Fruit fly (Drosophila melanogaster): ENCODE measurements around the gene CG8003.
A peak's percentile ranks its signal among the peaks of the same experiment; 100 is the strongest.

CG8003 gene

dm6 chr3L:10678545-10679067 lies 17.3 kb downstream of the CG8003 start (continued):
- TF ChIP-seq Poxn (GFP tag; IDR thresholded peaks at IDR 0.05): peak; percentile 86
- TF ChIP-seq ro (GFP tag; IDR thresholded peaks at IDR 0.05): peak; percentile 93; the same call in 1 of the 2 replicates
- no peak for TF ChIP-seq Dll (GFP tag; IDR thresholded peaks at IDR 0.05; ENCODE audit: partially characterized antibody)
- TF ChIP-seq Pdp1 (GFP tag; optimal IDR thresholded peaks at IDR 0.05): peak; percentile 86 to 95
- peak; percentile 66 for TF ChIP-seq btn (GFP tag; optimal IDR thresholded peaks at IDR 0.05)
- peak; percentile 76 to 91 for TF ChIP-seq bsh (GFP tag; optimal IDR thresholded peaks at IDR 0.05)
- peak; percentile 96 for TF ChIP-seq CG13296 (GFP tag; optimal IDR thresholded peaks at IDR 0.05)
- peak; percentile 84 for TF ChIP-seq CG10274 (GFP tag; optimal IDR thresholded peaks at IDR 0.05)
- TF ChIP-seq Xrp1 (GFP tag; IDR thresholded peaks at IDR 0.05): peak; percentile 97
- TF ChIP-seq CG15479 (GFP tag; optimal IDR thresholded peaks at IDR 0.05): peak; percentile 62
- TF ChIP-seq lmd (GFP tag; IDR thresholded peaks at IDR 0.05): peak; percentile 96
- TF ChIP-seq sens (GFP tag): peak; percentile 99
- TF ChIP-seq CG9437 (GFP tag; optimal IDR thresholded peaks at IDR 0.05): peak; percentile 93
- TF ChIP-seq Sry-δ (GFP tag; optimal IDR thresholded peaks at IDR 0.05): peak; percentile 46
- TF ChIP-seq CG4282 (GFP tag; optimal IDR thresholded peaks at IDR 0.05): peak; percentile 9
- no peak for TF ChIP-seq pan (optimal IDR thresholded peaks at IDR 0.05)
- peak in 1 of 2 experiments; percentile 94 for TF ChIP-seq pan (GFP tag; optimal IDR thresholded peaks at IDR 0.05 in 1 of 2, IDR thresholded peaks at IDR 0.05 in 1 of 2)
- TF ChIP-seq CG17568 (GFP tag; optimal IDR thresholded peaks at IDR 0.05): peak; percentile 88
- TF ChIP-seq unc-4 (GFP tag; IDR thresholded peaks at IDR 0.05; ENCODE audit: partially characterized antibody): no peak
- TF ChIP-seq pum (GFP tag; optimal IDR thresholded peaks at IDR 0.05): peak; percentile 91
- peak; percentile 90 for TF ChIP-seq CHES-1-like (GFP tag; optimal IDR thresholded peaks at IDR 0.05)
- peak; percentile 89 for TF ChIP-seq Nf-YC (tag; optimal IDR thresholded peaks at IDR 0.05)
- TF ChIP-seq CG12659 (GFP tag; optimal IDR thresholded peaks at IDR 0.05): peak; percentile 96
- TF ChIP-seq luna (GFP tag; optimal IDR thresholded peaks at IDR 0.05): peak; percentile 20
- TF ChIP-seq CG3838 (GFP tag; optimal IDR thresholded peaks at IDR 0.05): peak; percentile 89
- peak; percentile 93 for TF ChIP-seq nerfin-1 (tag; optimal IDR thresholded peaks at IDR 0.05)
- TF ChIP-seq BtbVII (GFP tag; optimal IDR thresholded peaks at IDR 0.05): peak; percentile 95
- TF ChIP-seq Gug (GFP tag; IDR thresholded peaks at IDR 0.05): peak; percentile 80; the same call in 3 of the 4 replicates
- peak; percentile 65 for TF ChIP-seq TFAM (GFP tag; optimal IDR thresholded peaks at IDR 0.05)
- TF ChIP-seq ham (GFP tag; IDR thresholded peaks at IDR 0.05): peak; percentile 69; the same call in 1 of the 2 replicates
- TF ChIP-seq pzg (GFP tag; optimal IDR thresholded peaks at IDR 0.05): peak; percentile 7
- TF ChIP-seq h (optimal IDR thresholded peaks at IDR 0.05): no peak
- TF ChIP-seq vnd (GFP tag; IDR thresholded peaks at IDR 0.05; ENCODE audit: partially characterized antibody): no peak
- no peak for TF ChIP-seq fru (optimal IDR thresholded peaks at IDR 0.05)
- peak; percentile 85 for TF ChIP-seq ssp (GFP tag; IDR thresholded peaks at IDR 0.05)
- peak; percentile 79 for TF ChIP-seq shn (GFP tag; optimal IDR thresholded peaks at IDR 0.05)
- peak; percentile 80 for TF ChIP-seq Lhr (GFP tag; optimal IDR thresholded peaks at IDR 0.05)
- peak; percentile 95 for TF ChIP-seq CG4328 (GFP tag; optimal IDR thresholded peaks at IDR 0.05)
- peak; percentile 68 for TF ChIP-seq Ets97D (GFP tag; optimal IDR thresholded peaks at IDR 0.05)
- peak; percentile 89 for TF ChIP-seq CG6254 (GFP tag; optimal IDR thresholded peaks at IDR 0.05)
- TF ChIP-seq jigr1 (GFP tag; IDR thresholded peaks at IDR 0.05): peak; percentile 92
- TF ChIP-seq CG8765 (GFP tag; IDR thresholded peaks at IDR 0.05): peak; percentile 81
- peak; percentile 88 for TF ChIP-seq CG14441 (GFP tag; IDR thresholded peaks at IDR 0.05)
- peak; percentile 92 for TF ChIP-seq Hand (GFP tag; optimal IDR thresholded peaks at IDR 0.05)
- peak; percentile 89 for TF ChIP-seq CG17385 (GFP tag; optimal IDR thresholded peaks at IDR 0.05)
- TF ChIP-seq Dek (tag; optimal IDR thresholded peaks at IDR 0.05): peak; percentile 95
- TF ChIP-seq CG6813 (GFP tag; optimal IDR thresholded peaks at IDR 0.05): peak; percentile 89
- peak; percentile 75 for TF ChIP-seq CG8944 (GFP tag; optimal IDR thresholded peaks at IDR 0.05)
- peak; percentile 88 for TF ChIP-seq sqz (GFP tag; optimal IDR thresholded peaks at IDR 0.05)
- peak; percentile 76 for TF ChIP-seq CG8281 (tag; optimal IDR thresholded peaks at IDR 0.05)

Data from whole organism, embryonic.